Fruit fly (Drosophila melanogaster) whole organism, wandering third instar larva: Measurements from ENCODE around the gene CG15172.

ENCODE experiments used
- Abd-B ChIP-seq: fragments of >200 bp; optimal IDR thresholded peaks from 2 replicates; lab custom pipeline; 2017; ENCODE audit warnings: missing biosample characterization, missing genetic modification characterization
- CG9705 ChIP-seq: fragments of 200-800 bp; sonication (Bioruptor generic); optimal IDR thresholded peaks from 2 replicates; lab custom pipeline; 2018; ENCODE audit warnings: missing biosample characterization, mild to moderate bottlenecking, missing genetic modification characterization
- CrebA ChIP-seq: fragments of 200-800 bp; sonication (Bioruptor generic); optimal IDR thresholded peaks from 2 replicates; lab custom pipeline; 2016; ENCODE audit warnings: missing biosample characterization, mild to moderate bottlenecking, missing genetic modification characterization, borderline replicate concordance
- GATAd ChIP-seq: sonication (Bioruptor generic); optimal IDR thresholded peaks from 2 replicates; lab custom pipeline; 2016; ENCODE audit warnings: missing biosample characterization, missing genetic modification characterization
- HLH106 ChIP-seq: fragments of 200-800 bp; optimal IDR thresholded peaks from 3 replicates; lab custom pipeline; 2019; ENCODE audit warnings: missing biosample characterization, mild to moderate bottlenecking, missing genetic modification characterization, moderate library complexity
- Hnf4 ChIP-seq: fragments of 200-800 bp; sonication (Bioruptor generic); optimal IDR thresholded peaks from 2 replicates; lab custom pipeline; 2016; ENCODE audit warnings: missing biosample characterization, mild to moderate bottlenecking, missing genetic modification characterization
- Hr78 ChIP-seq: fragments of >200 bp; optimal IDR thresholded peaks from 2 replicates; lab custom pipeline; 2017; ENCODE audit warnings: missing biosample characterization, missing genetic modification characterization
- Hr83 ChIP-seq: fragments of 200-300 bp; sonication (Bioruptor generic); optimal IDR thresholded peaks from 2 replicates; lab custom pipeline; 2016; ENCODE audit warnings: missing biosample characterization, mild to moderate bottlenecking, missing genetic modification characterization, moderate library complexity; ENCODE audit not compliant: poor library complexity, severe bottlenecking
- Jra ChIP-seq: sonication (Bioruptor generic); optimal IDR thresholded peaks from 2 replicates; lab custom pipeline; 2016; ENCODE audit warnings: missing biosample characterization, missing genetic modification characterization
- Mio ChIP-seq: sonication (Bioruptor generic); optimal IDR thresholded peaks from 2 replicates; lab custom pipeline; 2016; ENCODE audit warnings: missing biosample characterization, missing genetic modification characterization
- Myc ChIP-seq: fragments of >200 bp; optimal IDR thresholded peaks from 2 replicates; lab custom pipeline; 2017
- Rel ChIP-seq, 2 experiments: fragments of 200-800 bp; sonication (Bioruptor generic) in 1 of 2; optimal IDR thresholded peaks; 2 replicates in 1 of 2; 3 replicates in 1 of 2; lab custom pipeline; 2016 to 2019; ENCODE audit warnings: mild to moderate bottlenecking in 2 of 2, missing biosample characterization in 2 of 2, missing genetic modification characterization in 2 of 2, moderate library complexity in 1 of 2
- Sp1 ChIP-seq: fragments of 200-800 bp; sonication (Bioruptor generic); optimal IDR thresholded peaks from 3 replicates; lab custom pipeline; 2019; ENCODE audit warnings: missing biosample characterization, mild to moderate bottlenecking, missing genetic modification characterization, moderate library complexity
- ey ChIP-seq: fragments of 200-800 bp; sonication (Bioruptor generic); optimal IDR thresholded peaks from 2 replicates; lab custom pipeline; 2016; ENCODE audit warnings: missing biosample characterization, missing genetic modification characterization
- fru ChIP-seq: fragments of 200-800 bp; sonication (Bioruptor generic); optimal IDR thresholded peaks from 3 replicates; lab custom pipeline; 2016; ENCODE audit warnings: missing biosample characterization, mild to moderate bottlenecking, missing genetic modification characterization
- h ChIP-seq: fragments of 200-800 bp; sonication (Bioruptor generic); optimal IDR thresholded peaks from 3 replicates; lab custom pipeline; 2016; ENCODE audit warnings: missing biosample characterization, mild to moderate bottlenecking, missing genetic modification characterization
- jim ChIP-seq: fragments of 175-275, 200-325 bp; sonication (Bioruptor generic); optimal IDR thresholded peaks from 2 replicates; lab custom pipeline; 2016; ENCODE audit warnings: missing biosample characterization, mild to moderate bottlenecking, missing genetic modification characterization
- lola ChIP-seq: fragments of >200 bp; optimal IDR thresholded peaks from 2 replicates; lab custom pipeline; 2017; ENCODE audit warnings: missing biosample characterization, missing genetic modification characterization
- rgr ChIP-seq: fragments of 200-800 bp; sonication (Bioruptor generic); optimal IDR thresholded peaks from 3 replicates; lab custom pipeline; 2016; ENCODE audit warnings: missing biosample characterization, mild to moderate bottlenecking, missing genetic modification characterization
- tai ChIP-seq: sonication (Bioruptor generic); optimal IDR thresholded peaks from 2 replicates; lab custom pipeline; 2016; ENCODE audit warnings: missing biosample characterization, missing genetic modification characterization
- usp ChIP-seq: fragments of >200 bp; optimal IDR thresholded peaks from 2 replicates; lab custom pipeline; 2017; ENCODE audit warnings: missing biosample characterization, missing genetic modification characterization
- woc ChIP-seq: sonication (Bioruptor generic); optimal IDR thresholded peaks from 2 replicates; lab custom pipeline; 2016; ENCODE audit warnings: missing biosample characterization, mild to moderate bottlenecking, missing genetic modification characterization

The CG15172 gene

DNA sequence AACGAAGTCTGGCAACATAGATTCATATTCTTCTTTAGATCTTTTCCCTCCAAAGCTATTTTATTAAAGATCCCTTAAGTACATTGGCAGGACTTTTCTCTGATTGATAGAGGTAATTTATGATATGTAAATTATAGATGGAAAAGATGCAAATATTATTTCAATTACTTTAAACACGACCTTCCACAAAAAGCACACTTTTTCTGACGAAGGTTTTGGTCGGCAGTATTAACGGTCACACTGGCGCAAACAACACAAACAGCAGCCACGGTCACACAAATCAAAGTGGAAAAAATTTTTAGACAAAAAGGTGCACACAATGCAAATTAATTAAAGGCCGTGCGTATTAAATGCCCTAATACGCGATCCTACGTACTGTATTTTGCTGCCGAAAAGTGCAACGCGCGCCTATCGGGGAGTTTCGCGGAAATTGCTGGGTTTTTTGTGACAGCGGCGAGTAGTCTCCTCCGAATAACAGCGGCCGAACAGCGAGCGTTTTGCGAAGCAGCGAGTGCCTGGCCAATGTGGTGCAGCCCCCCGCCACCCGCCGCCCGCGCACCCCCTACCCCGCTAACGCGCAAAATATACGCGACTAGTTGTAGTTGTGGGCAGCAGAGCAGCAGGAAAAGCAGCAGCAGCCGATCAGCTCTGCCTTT, 31.8 kb downstream of the CG15172 start, which contains the start of gene CG10492:
Gene CG10492 (plus strand): TSS at position 219 of the 656 bp plus-strand sequence.
- TF ChIP-seq Sp1 (peak; percentile 11), Hr78 (GFP tag; lab: Kevin White, UChicago) (no peak), Jra (no peak), jim (GFP tag; lab: Kevin White, UChicago) (no peak), Hnf4 (GFP tag; lab: Kevin White, UChicago) (no peak), rgr (GFP tag; lab: Kevin White, UChicago) (peak; percentile 4), woc (GFP tag; lab: Kevin White, UChicago) (no peak), Abd-B (no peak), Myc (lab: Kevin White, UChicago) (peak; percentile 70), Rel (GFP tag; optimal IDR thresholded peaks at IDR 0.05; lab: Kevin White, UChicago) (no peak), Rel (tag; optimal IDR thresholded peaks at IDR 0.05; lab: Kevin White, UChicago) (peak; percentile 63), tai (GFP tag; lab: Kevin White, UChicago) (no peak), CrebA (GFP tag; lab: Kevin White, UChicago) (no peak)

DNA sequence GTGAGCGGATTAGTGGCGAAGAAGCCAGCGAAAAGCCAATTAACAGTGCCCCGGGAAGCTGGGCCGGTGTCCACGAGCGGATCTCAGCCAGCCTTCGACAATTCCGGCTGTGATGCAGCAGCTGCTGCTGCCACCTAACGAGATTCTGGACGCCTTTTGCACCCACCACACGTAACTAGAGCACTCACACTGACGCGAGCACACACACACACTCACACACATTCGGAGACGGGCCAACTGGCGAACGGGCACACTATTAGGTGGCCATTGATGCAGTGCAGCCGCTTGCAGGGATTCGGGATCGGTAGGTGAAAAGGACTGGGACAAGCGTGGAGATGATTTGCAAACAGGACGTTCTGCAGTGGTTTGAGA, 32.3 kb downstream of the CG15172 start:
- TF ChIP-seq Abd-B (no peak), Jra (no peak), lola (no peak), Myc (lab: Kevin White, UChicago) (no peak), Hr83 (GFP tag; lab: Kevin White, UChicago) (no peak), CG9705 (GFP tag; lab: Kevin White, UChicago) (no peak), Rel (GFP tag; optimal IDR thresholded peaks at IDR 0.05; lab: Kevin White, UChicago) (no peak), Rel (tag; optimal IDR thresholded peaks at IDR 0.05; lab: Kevin White, UChicago) (no peak), woc (GFP tag; lab: Kevin White, UChicago) (no peak), h (GFP tag; lab: Kevin White, UChicago) (no peak), Hnf4 (GFP tag; lab: Kevin White, UChicago) (no peak), tai (GFP tag; lab: Kevin White, UChicago) (no peak)

DNA sequence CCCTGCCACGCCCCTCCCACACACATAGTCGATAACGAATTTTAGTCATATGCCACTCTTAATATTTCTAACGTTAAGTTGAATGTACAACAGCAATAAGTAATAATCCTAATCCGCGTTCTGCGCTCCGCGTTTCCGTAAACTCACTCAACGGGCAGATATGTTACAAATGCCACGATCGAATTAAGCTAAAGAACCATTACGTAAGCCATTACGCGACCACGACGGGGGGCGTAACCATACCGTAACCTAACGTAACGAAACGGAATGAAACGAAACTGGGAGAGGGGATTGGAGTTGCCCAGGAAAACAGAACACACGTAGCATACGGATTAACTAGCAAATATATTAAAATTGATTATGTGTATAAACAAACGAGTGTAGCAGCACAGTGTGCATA, 35.6 kb downstream of the CG15172 start:
- TF ChIP-seq HLH106 (tag; lab: Kevin White, UChicago) (no peak), usp (GFP tag; lab: Kevin White, UChicago) (no peak), CG9705 (GFP tag; lab: Kevin White, UChicago) (no peak), Hr78 (GFP tag; lab: Kevin White, UChicago) (no peak), Sp1 (no peak), Myc (lab: Kevin White, UChicago) (no peak)

DNA sequence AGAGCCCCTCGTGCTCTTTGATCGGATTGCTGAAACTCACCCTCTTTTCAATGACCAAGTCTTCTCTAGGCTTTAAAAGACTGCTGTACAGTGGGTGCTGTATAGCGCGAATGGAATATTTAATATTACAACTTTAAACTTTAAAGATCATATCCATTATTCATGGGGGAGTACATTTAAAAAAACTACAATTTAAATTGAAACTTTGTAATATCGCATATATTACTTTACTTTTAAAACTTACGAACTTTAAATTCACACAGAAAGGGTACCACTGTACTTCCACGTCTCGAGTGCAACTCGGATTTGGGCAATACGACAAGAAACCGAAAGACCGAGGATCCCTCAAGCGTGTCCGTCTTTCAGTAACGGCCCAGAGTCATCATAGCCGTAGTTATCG, 36.7 kb downstream of the CG15172 start, which contains the start of gene Phlpp:
Gene Phlpp (plus strand): TSS at position 214 of the 400 bp plus-strand sequence.
- TF ChIP-seq ey (GFP tag; lab: Kevin White, UChicago) = peak; percentile 17
- TF ChIP-seq Mio (GFP tag; lab: Kevin White, UChicago) = no peak
- TF ChIP-seq tai (GFP tag; lab: Kevin White, UChicago) = no peak
- TF ChIP-seq h (GFP tag; lab: Kevin White, UChicago) = no peak
- TF ChIP-seq Sp1 = no peak
- no peak for TF ChIP-seq GATAd (GFP tag; lab: Kevin White, UChicago)

DNA sequence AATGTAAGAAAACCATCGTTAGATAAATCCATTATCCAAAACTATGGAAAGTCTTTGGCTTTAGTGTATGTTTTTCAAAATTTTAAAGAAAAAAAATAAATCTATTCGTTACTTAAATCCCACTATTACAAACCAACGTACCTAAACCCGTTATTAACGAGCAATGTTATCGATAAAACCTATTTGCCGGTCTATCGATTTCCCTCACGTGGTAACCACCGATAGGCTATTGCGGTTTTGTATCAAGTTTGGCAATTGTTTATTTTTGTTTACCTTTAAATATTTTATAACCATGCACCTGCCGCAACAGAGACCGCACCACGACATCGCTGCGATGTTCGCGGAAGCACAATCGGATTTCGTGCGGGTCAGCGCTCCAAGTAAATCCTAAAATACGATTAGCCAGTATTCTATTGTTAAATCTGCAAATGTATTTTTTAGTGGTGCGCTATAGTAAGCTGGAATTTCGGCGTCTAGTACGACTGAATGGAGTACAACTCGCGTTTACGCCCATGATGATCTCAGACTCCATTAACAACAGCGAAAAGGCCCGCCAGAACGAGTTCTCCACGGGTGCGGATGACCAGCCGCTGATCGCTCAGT, 41.0 kb downstream of the CG15172 start, which contains the start of gene Dus4:
Gene Dus4 (plus strand): TSS at position 206 of the 603 bp plus-strand sequence.
- TF ChIP-seq jim (GFP tag; lab: Kevin White, UChicago) (no peak), Myc (lab: Kevin White, UChicago) (peak; percentile 36)

dm6 chr2L:19064706-19065105, 42.5 kb downstream of the CG15172 start, which contains the start of gene CG17343:
CG17343 (plus strand) TSS chr2L:19064929.
- TF ChIP-seq fru (no peak), h (GFP tag; lab: Kevin White, UChicago) (no peak), Hr83 (GFP tag; lab: Kevin White, UChicago) (no peak), Rel (GFP tag; optimal IDR thresholded peaks at IDR 0.05; lab: Kevin White, UChicago) (no peak), Rel (tag; optimal IDR thresholded peaks at IDR 0.05; lab: Kevin White, UChicago) (peak; percentile 90)

dm6 chr2L:19068393-19068792, 46.2 kb downstream of the CG15172 start:
- TF ChIP-seq CrebA (GFP tag; lab: Kevin White, UChicago) = no peak
